Fruit fly (Drosophila melanogaster) whole organism, embryonic: ENCODE measurements around the gene sordd2.

Experiments
- Mrtf ChIP-seq: fragments of 200-800 bp; sonication (Bioruptor generic); IDR thresholded peaks from 3 replicates; pipeline ENCODE4 v1.3.6; 2022; ENCODE audit warnings: missing biosample characterization, missing genetic modification characterization
- onecut ChIP-seq: fragments of 200-800 bp; sonication (Bioruptor generic); IDR thresholded peaks from 2 replicates; pipeline ENCODE4 v1.3.6; 2022; ENCODE audit warnings: missing biosample characterization, missing genetic modification characterization

DNA sequence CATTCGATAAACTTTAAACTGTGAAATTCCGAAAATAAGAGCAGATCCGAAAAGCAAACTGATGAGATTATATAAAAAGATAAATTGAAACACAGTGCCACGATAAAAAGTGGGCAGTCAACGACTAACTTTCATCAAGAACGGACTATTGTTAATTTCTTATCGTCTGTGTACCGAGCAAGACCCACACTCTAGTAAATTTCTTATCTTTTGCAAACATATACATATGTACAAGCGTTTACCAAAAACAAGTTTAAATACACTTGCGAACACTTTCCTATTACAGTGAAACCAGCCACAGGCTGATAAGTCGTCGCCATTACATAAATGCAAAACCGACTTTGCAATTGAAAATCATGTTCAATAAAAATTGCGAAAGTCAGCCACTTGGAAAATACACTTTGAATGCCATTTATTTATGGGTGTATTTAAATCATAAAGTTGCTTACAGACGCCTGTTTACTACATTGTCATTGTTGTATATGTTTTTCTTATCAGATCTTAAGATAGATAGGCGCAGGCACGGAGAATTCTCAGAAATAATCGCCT lies 40.2 kb downstream of the sordd2 start:
- TF ChIP-seq Mrtf (GFP tag; lab: Robert Waterston, UW) (no peak), onecut (GFP tag; lab: Robert Waterston, UW) (no peak)
